Fruit fly (Drosophila melanogaster) whole organism, adult: ENCODE data around the gene Nepl8.

ENCODE experiments used
- CG11617 ChIP-seq: fragments of 200-800 bp; sonication (Bioruptor generic); optimal IDR thresholded peaks from 2 replicates; lab custom pipeline; 2017; ENCODE audit warnings: mild to moderate bottlenecking, missing biosample characterization, missing genetic modification reagents, missing genetic modification characterization
- CG12768 ChIP-seq: fragments of 200-800 bp; sonication (Bioruptor generic); optimal IDR thresholded peaks from 2 replicates; lab custom pipeline; 2017; ENCODE audit warnings: missing biosample characterization, missing genetic modification characterization, mild to moderate bottlenecking, moderate library complexity, missing genetic modification reagents
- CG14711 ChIP-seq: fragments of 200-800 bp; sonication (Bioruptor generic); optimal IDR thresholded peaks from 2 replicates; lab custom pipeline; 2018; ENCODE audit warnings: missing biosample characterization, mild to moderate bottlenecking, missing genetic modification characterization, moderate library complexity
- CG1620 ChIP-seq: fragments of 200-800 bp; sonication (Bioruptor generic); optimal IDR thresholded peaks from 2 replicates; lab custom pipeline; 2016; ENCODE audit warnings: missing biosample characterization, missing genetic modification characterization
- CG33017 ChIP-seq: fragments of 200-800 bp; sonication (Bioruptor generic); optimal IDR thresholded peaks from 2 replicates; lab custom pipeline; 2018; ENCODE audit warnings: missing biosample characterization, mild to moderate bottlenecking, missing genetic modification characterization, moderate library complexity
- CG5204 ChIP-seq: fragments of 200-800 bp; sonication (Bioruptor generic); optimal IDR thresholded peaks from 2 replicates; lab custom pipeline; 2016; ENCODE audit warnings: missing biosample characterization, missing genetic modification characterization
- CG7045 ChIP-seq: fragments of 200-800 bp; sonication (Bioruptor generic); optimal IDR thresholded peaks from 2 replicates; lab custom pipeline; 2017; ENCODE audit warnings: missing biosample characterization, mild to moderate bottlenecking, missing genetic modification characterization
- CG7101 ChIP-seq: fragments of 200-800 bp; sonication (Bioruptor generic); optimal IDR thresholded peaks from 2 replicates; lab custom pipeline; 2018; ENCODE audit warnings: missing biosample characterization, mild to moderate bottlenecking, missing genetic modification characterization, moderate library complexity
- Clk ChIP-seq: fragments of 200-800 bp; sonication (Bioruptor generic); optimal IDR thresholded peaks from 2 replicates; lab custom pipeline; 2017; ENCODE audit warnings: missing biosample characterization, missing genetic modification characterization
- Crg-1 ChIP-seq: fragments of 200-800 bp; sonication (Bioruptor generic); optimal IDR thresholded peaks from 2 replicates; lab custom pipeline; 2016; ENCODE audit warnings: missing biosample characterization, missing genetic modification characterization
- Hr96 ChIP-seq: fragments of 200-800 bp; sonication (Bioruptor generic); optimal IDR thresholded peaks from 2 replicates; lab custom pipeline; 2016; ENCODE audit warnings: missing biosample characterization, missing genetic modification characterization
- Mnt ChIP-seq: fragments of 200-800 bp; sonication (Bioruptor generic); optimal IDR thresholded peaks from 2 replicates; lab custom pipeline; 2016; ENCODE audit warnings: missing biosample characterization, mild to moderate bottlenecking, missing genetic modification characterization
- bab1 ChIP-seq: fragments of 200-800 bp; sonication (Bioruptor generic); optimal IDR thresholded peaks from 3 replicates; lab custom pipeline; 2019; ENCODE audit warnings: missing biosample characterization, mild to moderate bottlenecking, missing genetic modification characterization, moderate library complexity
- cic ChIP-seq: fragments of 200-800 bp; sonication (Bioruptor generic); optimal IDR thresholded peaks from 2 replicates; lab custom pipeline; 2017; ENCODE audit warnings: missing biosample characterization, mild to moderate bottlenecking, missing genetic modification characterization, moderate library complexity
- cnc ChIP-seq, 2 experiments: fragments of >200 bp; optimal IDR thresholded peaks; 2 replicates each; lab custom pipeline; 2017
- kay ChIP-seq: fragments of 200-800 bp; sonication (Bioruptor generic); peaks from one replicate; lab custom pipeline; 2016; ENCODE audit warnings: missing biosample characterization, missing genetic modification characterization, borderline replicate concordance
- ovo ChIP-seq: fragments of 200-800 bp; sonication (Bioruptor generic); optimal IDR thresholded peaks from 2 replicates; lab custom pipeline; 2016; ENCODE audit warnings: missing biosample characterization, missing genetic modification characterization
- pad ChIP-seq: fragments of 200-800 bp; sonication (Bioruptor generic); optimal IDR thresholded peaks from 3 replicates; lab custom pipeline; 2017; ENCODE audit warnings: missing biosample characterization, missing genetic modification characterization, mild to moderate bottlenecking, moderate library complexity, missing genetic modification reagents
- tj ChIP-seq: fragments of 200-800 bp; sonication (Bioruptor generic); optimal IDR thresholded peaks from 3 replicates; lab custom pipeline; 2017; ENCODE audit warnings: missing biosample characterization, mild to moderate bottlenecking, missing genetic modification characterization, moderate library complexity
- toe ChIP-seq: fragments of 200-800 bp; sonication (Bioruptor generic); optimal IDR thresholded peaks from 2 replicates; lab custom pipeline; 2016; ENCODE audit warnings: missing biosample characterization, missing genetic modification characterization

The Nepl8 gene

DNA sequence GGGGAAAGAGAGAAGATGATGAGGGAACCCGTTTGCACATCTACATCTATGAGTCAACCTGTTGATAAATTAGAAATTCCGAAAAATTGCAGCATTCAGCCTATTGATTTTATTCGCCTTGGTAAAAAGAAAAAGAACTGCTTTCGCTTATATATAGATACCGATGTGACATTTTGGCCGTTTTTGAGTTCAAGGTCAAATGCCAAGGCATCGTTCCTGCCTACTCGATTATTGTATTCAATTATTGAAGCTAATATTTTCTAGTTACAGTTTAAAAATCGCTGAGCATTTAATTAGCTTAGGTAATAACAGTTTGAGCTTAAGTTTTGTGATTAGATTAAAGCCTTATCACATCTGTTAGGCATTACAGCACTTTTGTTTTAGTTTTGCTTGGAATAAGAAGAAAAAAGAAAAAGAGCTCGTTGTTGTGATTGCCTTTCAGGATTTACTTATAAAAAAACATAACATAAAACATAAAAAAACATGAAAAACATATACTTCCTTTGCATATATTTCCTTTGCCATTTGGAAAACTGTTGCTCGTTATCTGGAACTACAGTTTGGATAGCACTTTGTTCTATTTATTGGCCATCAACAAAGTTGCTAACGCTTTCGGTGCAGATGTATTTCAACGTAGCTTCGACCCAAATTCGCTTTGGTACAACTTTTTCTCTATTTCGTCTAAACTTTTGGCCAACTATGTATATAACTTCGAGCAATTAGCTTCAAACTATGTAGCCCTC, 6.2 kb downstream of the Nepl8 start:
- TF ChIP-seq kay (peak; percentile 91), toe (no peak)

DNA sequence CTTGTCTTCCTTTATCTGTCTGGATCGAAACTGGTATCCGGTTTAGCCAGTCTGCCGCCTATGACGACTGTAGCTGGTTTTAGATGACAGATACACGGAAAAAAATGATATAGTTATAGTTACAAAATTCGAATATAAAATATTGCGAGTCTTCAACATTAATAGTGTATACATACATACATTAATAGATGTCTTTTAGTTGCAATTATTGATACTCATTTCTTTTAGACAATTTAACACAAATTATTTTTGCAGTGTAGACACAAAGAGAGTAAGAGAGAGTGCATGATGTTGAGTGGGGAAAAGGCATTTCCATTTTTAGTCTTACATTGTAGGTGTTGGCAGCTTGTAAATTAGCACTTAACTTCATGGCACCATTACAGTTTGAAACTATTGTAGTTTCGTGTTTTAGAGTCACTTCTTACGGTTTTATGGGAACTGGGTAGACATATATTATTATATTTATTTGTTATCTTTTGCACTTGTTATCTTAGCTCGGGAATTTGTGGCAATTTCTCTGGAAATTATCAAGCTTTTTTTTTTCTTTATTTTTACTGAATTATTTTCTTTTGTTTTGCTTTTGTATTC, 7.3 kb downstream of the Nepl8 start:
- TF ChIP-seq tj (GFP tag; lab: Kevin White, UChicago) (peak; percentile 59), cnc (optimal IDR thresholded peaks at IDR 0.05; lab: Kevin White, UChicago) (no peak), CG14711 (tag; lab: Kevin White, UChicago) (no peak), ovo (GFP tag; lab: Kevin White, UChicago) (peak; percentile 5), CG7045 (GFP tag; lab: Kevin White, UChicago) (no peak), Clk (GFP tag; lab: Kevin White, UChicago) (no peak), CG7101 (tag; lab: Kevin White, UChicago) (peak; percentile 84), kay (no peak), bab1 (GFP tag; lab: Kevin White, UChicago) (no peak), toe (no peak), cic (GFP tag; lab: Kevin White, UChicago) (no peak), pad (GFP tag; lab: Kevin White, UChicago) (no peak), Hr96 (GFP tag; lab: Kevin White, UChicago) (no peak), CG1620 (GFP tag; lab: Kevin White, UChicago) (peak; percentile 26), CG33017 (tag; lab: Kevin White, UChicago) (peak; percentile 90), CG5204 (peak; percentile 70), Mnt (GFP tag; lab: Kevin White, UChicago) (peak; percentile 8), Crg-1 (no peak), CG11617 (GFP tag; lab: Kevin White, UChicago) (peak; percentile 78), CG12768 (GFP tag; lab: Kevin White, UChicago) (no peak)

DNA sequence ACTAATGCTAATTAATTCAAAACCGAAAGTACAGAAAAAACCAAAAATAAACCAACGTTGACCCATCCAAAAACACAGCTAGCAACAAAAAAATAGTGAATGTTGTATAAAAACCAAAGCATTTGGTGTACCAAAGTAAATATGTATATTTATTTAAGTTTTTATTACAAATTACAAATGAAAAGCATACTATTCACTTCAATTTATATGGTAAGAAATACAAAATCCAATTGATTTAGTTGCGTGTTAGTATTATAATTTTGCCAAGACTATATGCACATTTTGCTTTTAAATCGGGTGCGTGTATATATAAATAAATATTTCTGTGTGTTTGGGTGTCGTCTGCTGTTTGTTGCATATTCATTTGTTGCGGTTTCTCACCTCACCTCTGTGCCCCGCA, 9.2 kb downstream of the Nepl8 start:
- TF ChIP-seq Crg-1 (no peak), kay (peak; percentile 71)

DNA sequence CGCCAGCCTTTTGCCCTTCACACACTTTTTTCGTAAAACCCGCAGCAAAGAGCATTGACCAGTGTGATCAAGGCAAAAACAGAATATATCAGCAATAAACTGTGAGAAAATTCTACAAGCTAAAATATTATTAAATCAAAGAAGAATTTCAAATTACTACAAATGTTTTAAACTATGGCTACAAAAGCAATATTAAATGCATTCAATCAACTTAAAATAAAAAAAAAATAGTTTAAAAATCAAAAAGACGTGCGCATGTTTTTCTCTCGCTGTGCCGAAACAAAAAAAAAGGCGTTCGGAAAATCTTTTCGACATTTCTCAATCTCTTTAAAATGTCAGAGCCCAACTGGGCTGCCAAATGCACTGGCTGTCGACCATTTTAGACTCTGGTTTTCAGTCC, 10.2 kb downstream of the Nepl8 start:
- TF ChIP-seq CG14711 (tag; lab: Kevin White, UChicago): peak; percentile 36
- no peak for TF ChIP-seq CG12768 (GFP tag; lab: Kevin White, UChicago)

DNA sequence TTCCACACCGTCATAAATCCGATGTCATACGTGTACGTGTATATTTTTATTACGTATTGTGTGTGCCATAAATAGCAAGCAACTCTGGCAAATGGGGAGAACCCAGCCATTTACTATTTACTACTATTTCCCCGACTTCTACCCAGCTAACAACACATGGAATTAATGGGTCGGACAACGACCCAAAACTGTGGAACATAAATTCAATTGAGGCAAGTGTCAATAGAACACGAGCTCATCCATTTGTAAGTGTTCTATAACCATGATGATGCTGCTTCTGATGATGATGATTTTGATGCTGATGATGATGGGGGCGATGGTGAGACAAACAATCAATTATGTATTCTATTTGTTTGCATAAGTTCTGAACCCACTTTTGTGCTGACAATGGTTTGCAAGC, 11.6 kb downstream of the Nepl8 start:
- TF ChIP-seq Clk (GFP tag; lab: Kevin White, UChicago) (no peak), CG33017 (tag; lab: Kevin White, UChicago) (no peak), Mnt (GFP tag; lab: Kevin White, UChicago) (no peak), toe (no peak), bab1 (GFP tag; lab: Kevin White, UChicago) (peak; percentile 0), Crg-1 (no peak), Hr96 (GFP tag; lab: Kevin White, UChicago) (no peak)

DNA sequence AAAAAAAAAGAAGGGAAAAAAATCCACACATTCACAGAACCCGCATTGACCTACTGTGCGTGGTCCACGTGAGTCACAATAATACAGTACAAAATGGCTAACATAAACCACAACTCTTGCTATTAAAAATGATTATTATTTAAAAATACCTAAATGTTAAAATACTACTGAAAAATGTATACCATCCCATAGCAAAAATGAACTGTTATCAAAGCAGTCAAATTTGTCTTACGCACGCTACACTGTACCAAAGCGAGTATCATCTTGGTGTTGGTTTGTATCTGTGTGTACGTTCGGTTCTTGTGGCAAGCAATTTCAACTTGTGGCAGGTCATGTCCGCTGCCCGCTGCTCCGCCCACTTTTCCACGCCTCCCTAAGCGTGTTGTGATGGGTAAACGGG, 12.5 kb downstream of the Nepl8 start:
- TF ChIP-seq CG5204: peak; percentile 54
- TF ChIP-seq CG7101 (tag; lab: Kevin White, UChicago): peak; percentile 69
- TF ChIP-seq pad (GFP tag; lab: Kevin White, UChicago): no peak
- no peak for TF ChIP-seq Mnt (GFP tag; lab: Kevin White, UChicago)
- TF ChIP-seq CG11617 (GFP tag; lab: Kevin White, UChicago): no peak
- TF ChIP-seq toe: peak; percentile 40
- TF ChIP-seq Clk (GFP tag; lab: Kevin White, UChicago): no peak
- TF ChIP-seq Crg-1: no peak
- peak; percentile 16 for TF ChIP-seq CG1620 (GFP tag; lab: Kevin White, UChicago)
- TF ChIP-seq cic (GFP tag; lab: Kevin White, UChicago): no peak
- TF ChIP-seq ovo (GFP tag; lab: Kevin White, UChicago): no peak
- peak; percentile 54 for TF ChIP-seq kay
- TF ChIP-seq tj (GFP tag; lab: Kevin White, UChicago): peak; percentile 22
- TF ChIP-seq CG14711 (tag; lab: Kevin White, UChicago): peak; percentile 35
- peak; percentile 37 for TF ChIP-seq bab1 (GFP tag; lab: Kevin White, UChicago)
- peak; percentile 44 for TF ChIP-seq CG7045 (GFP tag; lab: Kevin White, UChicago)
- TF ChIP-seq cnc (optimal IDR thresholded peaks at IDR 0.05; lab: Kevin White, UChicago): no peak
- TF ChIP-seq CG12768 (GFP tag; lab: Kevin White, UChicago): peak; percentile 25
- peak; percentile 17 for TF ChIP-seq Hr96 (GFP tag; lab: Kevin White, UChicago)
- TF ChIP-seq CG33017 (tag; lab: Kevin White, UChicago): peak; percentile 75

DNA sequence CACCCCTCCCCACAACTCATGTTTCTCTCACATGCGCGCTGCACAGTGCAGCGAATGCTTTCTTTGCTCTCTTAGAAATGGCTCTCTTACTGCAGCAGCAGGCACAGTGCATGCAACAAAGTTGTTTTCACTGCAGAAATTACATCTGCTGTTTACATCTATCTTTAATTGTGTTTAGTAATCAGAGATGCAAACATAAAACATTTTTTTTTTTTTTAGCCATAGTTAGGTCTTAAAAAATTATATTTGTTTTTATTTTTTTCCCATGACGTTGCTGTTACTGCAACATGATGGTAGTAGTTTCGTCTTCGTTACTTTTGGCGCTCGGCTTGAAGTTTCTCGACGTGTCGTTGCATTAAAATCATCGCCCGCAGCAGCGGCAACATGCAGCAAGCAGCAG, 13.4 kb downstream of the Nepl8 start:
- no peak for TF ChIP-seq pad (GFP tag; lab: Kevin White, UChicago)
- TF ChIP-seq Mnt (GFP tag; lab: Kevin White, UChicago): no peak
- no peak for TF ChIP-seq CG11617 (GFP tag; lab: Kevin White, UChicago)
- TF ChIP-seq CG33017 (tag; lab: Kevin White, UChicago): no peak
- TF ChIP-seq bab1 (GFP tag; lab: Kevin White, UChicago): no peak
